Fruit fly (Drosophila melanogaster): ENCODE measurements around the gene nAChRbeta3.

- TF ChIP-seq cato (GFP tag; optimal IDR thresholded peaks at IDR 0.05; ENCODE audit: borderline replicate concordance) (no peak), CG3726 (GFP tag; IDR thresholded peaks at IDR 0.05) (no peak), chm (GFP tag; IDR thresholded peaks at IDR 0.05) (no peak), HmgD (GFP tag; optimal IDR thresholded peaks at IDR 0.05) (no peak), CG12769 (tag; optimal IDR thresholded peaks at IDR 0.05) (no peak)
These were observed 40.3 kb downstream of the nAChRbeta3 start for dm6 chr2L:585268-585667.

All from whole organism, embryonic.